Worm (Caenorhabditis elegans) whole organism, early embryonic: ENCODE results near the gene C25H3.7.
A peak's percentile ranks its signal among the peaks of the same experiment; 100 is the strongest.

Experiments used
- B0310.2 ChIP-seq: sonication (generic microtip); optimal IDR thresholded peaks from 2 replicates; lab custom pipeline; 2016; ENCODE audit warnings: mild to moderate bottlenecking, missing genetic modification characterization, missing compliant biosample characterization
- F13C5.2 ChIP-seq: sonication (generic microtip); optimal IDR thresholded peaks from 2 replicates; lab custom pipeline; 2017; ENCODE audit warnings: mild to moderate bottlenecking, missing genetic modification characterization, inconsistent platforms, missing compliant biosample characterization
- aly-1 ChIP-seq: sonication (generic microtip); optimal IDR thresholded peaks from 2 replicates; lab custom pipeline; 2016; ENCODE audit warnings: missing genetic modification characterization, missing compliant biosample characterization
- ama-1 ChIP-seq: fragments of 150-350 bp; optimal IDR thresholded peaks from 2 replicates; lab custom pipeline; 2014
- ceh-13 ChIP-seq: fragments of 200-800 bp; sonication (Bioruptor generic); optimal IDR thresholded peaks from 2 replicates; lab custom pipeline; 2018; ENCODE audit warnings: mild to moderate bottlenecking, missing genetic modification characterization, missing compliant biosample characterization
- ceh-36 ChIP-seq: sonication (generic microtip); optimal IDR thresholded peaks from 2 replicates; lab custom pipeline; 2016; ENCODE audit warnings: missing genetic modification characterization, inconsistent platforms, missing compliant biosample characterization
- ets-7 ChIP-seq: sonication (generic microtip); optimal IDR thresholded peaks from 2 replicates; lab custom pipeline; 2016; ENCODE audit warnings: missing genotype, missing genetic modification characterization, missing compliant biosample characterization
- flt-1 ChIP-seq: fragments of 200-800 bp; sonication (Bioruptor generic); IDR thresholded peaks from 2 replicates; pipeline ENCODE4 v1.3.6; 2022; ENCODE audit warnings: missing genetic modification characterization, missing compliant biosample characterization
- hmbx-1 ChIP-seq: sonication (generic microtip); optimal IDR thresholded peaks from 2 replicates; lab custom pipeline; 2016; ENCODE audit warnings: mild to moderate bottlenecking, missing genetic modification characterization, missing compliant biosample characterization
- hmg-4 ChIP-seq: fragments of 200-800 bp; sonication (Bioruptor generic); optimal IDR thresholded peaks from 2 replicates; lab custom pipeline; 2018; ENCODE audit warnings: mild to moderate bottlenecking, missing genetic modification characterization, missing compliant biosample characterization
- hnd-1 ChIP-seq: sonication (generic microtip); optimal IDR thresholded peaks from 2 replicates; lab custom pipeline; 2016; ENCODE audit warnings: missing genetic modification characterization, missing compliant biosample characterization
- pes-1 ChIP-seq: fragments of 200-800 bp; sonication (Bioruptor generic); IDR thresholded peaks from 2 replicates; pipeline ENCODE4 v1.3.6; 2022; ENCODE audit warnings: missing genetic modification reagents, missing genetic modification characterization, missing compliant biosample characterization
- scrt-1 ChIP-seq: fragments of 200-800 bp; sonication (Bioruptor generic); IDR thresholded peaks from 2 replicates; pipeline ENCODE4 v1.3.6; 2022; ENCODE audit warnings: missing genetic modification characterization, missing compliant biosample characterization
- sea-1 ChIP-seq: fragments of 200-800 bp; sonication (Bioruptor generic); conservative IDR thresholded peaks from 2 replicates; pipeline ENCODE4 v1.3.6; 2022; ENCODE audit warnings: missing genetic modification characterization, missing compliant biosample characterization
- tbx-11 ChIP-seq: fragments of 200-800 bp; sonication (Bioruptor generic); IDR thresholded peaks from 2 replicates; pipeline ENCODE4 v1.3.6; 2022; ENCODE audit warnings: missing genetic modification characterization, missing compliant biosample characterization
- tbx-37 ChIP-seq: fragments of 200-800 bp; sonication (Bioruptor generic); conservative IDR thresholded peaks from 2 replicates; pipeline ENCODE4 v1.3.6; 2022; ENCODE audit warnings: missing genetic modification reagents, missing genetic modification characterization, missing compliant biosample characterization
- tra-4 ChIP-seq: sonication (generic microtip); optimal IDR thresholded peaks from 2 replicates; lab custom pipeline; 2017; ENCODE audit warnings: missing genetic modification characterization, missing compliant biosample characterization

The C25H3.7 gene

ce11 chrII:5665029-5665428 is 3.7 kb downstream of the C25H3.7 start, which contains the start of gene C25H3.15:
TSS of gene C25H3.15 (plus strand) at chrII:5665329.
- TF ChIP-seq sea-1 (no peak), tra-4 (tag; lab: Kevin White, UChicago) (no peak), hnd-1 (no peak), tbx-11 (GFP tag; lab: Robert Waterston, UW) (no peak), ceh-36 (tag; lab: Kevin White, UChicago) (no peak), hmbx-1 (tag; lab: Kevin White, UChicago) (no peak), F13C5.2 (tag; lab: Kevin White, UChicago) (no peak)

ce11 chrII:5663180-5663791 is 5.4 kb downstream of the C25H3.7 start:
- TF ChIP-seq sea-1 (no peak), tbx-37 (GFP tag; lab: Robert Waterston, UW) (no peak), aly-1 (tag; lab: Kevin White, UChicago) (no peak), hnd-1 (no peak), ceh-13 (no peak), ama-1 (lab: Kevin White, UChicago) (no peak), hmbx-1 (tag; lab: Kevin White, UChicago) (no peak), hmg-4 (GFP tag; lab: Kevin White, UChicago) (no peak), B0310.2 (tag; lab: Kevin White, UChicago) (no peak), pes-1 (GFP tag; lab: Robert Waterston, UW) (no peak), scrt-1 (no peak), F13C5.2 (tag; lab: Kevin White, UChicago) (no peak), ceh-36 (tag; lab: Kevin White, UChicago) (no peak), flt-1 (GFP tag; lab: Robert Waterston, UW) (no peak)

ce11 chrII:5661735-5662177 is 7.0 kb downstream of the C25H3.7 start:
- TF ChIP-seq ets-7 (tag; lab: Kevin White, UChicago) (peak; percentile 40), hmg-4 (GFP tag; lab: Kevin White, UChicago) (peak; percentile 92), flt-1 (GFP tag; lab: Robert Waterston, UW) (peak; percentile 73), sea-1 (peak; percentile 93), hmbx-1 (tag; lab: Kevin White, UChicago) (peak; percentile 78), scrt-1 (peak; percentile 90), B0310.2 (tag; lab: Kevin White, UChicago) (peak; percentile 82), pes-1 (GFP tag; lab: Robert Waterston, UW) (peak; percentile 83), tra-4 (tag; lab: Kevin White, UChicago) (peak; percentile 72), ceh-13 (peak; percentile 19), F13C5.2 (tag; lab: Kevin White, UChicago) (peak; percentile 73), ama-1 (lab: Kevin White, UChicago) (peak; percentile 96), hnd-1 (peak; percentile 64), tbx-37 (GFP tag; lab: Robert Waterston, UW) (peak; percentile 72), ceh-36 (tag; lab: Kevin White, UChicago) (peak; percentile 66), aly-1 (tag; lab: Kevin White, UChicago) (peak; percentile 83), tbx-11 (GFP tag; lab: Robert Waterston, UW) (peak; percentile 80)

ce11 chrII:5660736-5661734 is 7.7 kb downstream of the C25H3.7 start, which contains the start of the genes ift-43 and mdt-26:
TSS of gene ift-43 (minus strand) at chrII:5660786.
TSS of gene mdt-26 (plus strand) at chrII:5661181.
- TF ChIP-seq scrt-1 = peak; percentile 76
- no peak for TF ChIP-seq aly-1 (tag; lab: Kevin White, UChicago)
- no peak for TF ChIP-seq tra-4 (tag; lab: Kevin White, UChicago)
- peak; percentile 98 for TF ChIP-seq ama-1 (lab: Kevin White, UChicago)
- peak; percentile 27 for TF ChIP-seq ceh-36 (tag; lab: Kevin White, UChicago)
- TF ChIP-seq flt-1 (GFP tag; lab: Robert Waterston, UW) = peak; percentile 54; the same call in 1 of the 2 replicates
- TF ChIP-seq sea-1 = peak; percentile 82
- TF ChIP-seq F13C5.2 (tag; lab: Kevin White, UChicago) = peak; percentile 46
- TF ChIP-seq hnd-1 = no peak
- TF ChIP-seq pes-1 (GFP tag; lab: Robert Waterston, UW) = peak; percentile 67
- peak; percentile 67 for TF ChIP-seq tbx-11 (GFP tag; lab: Robert Waterston, UW)
- peak; percentile 5; the same call in 1 of the 2 replicates for TF ChIP-seq tbx-37 (GFP tag; lab: Robert Waterston, UW)
- TF ChIP-seq B0310.2 (tag; lab: Kevin White, UChicago) = peak; percentile 24
- TF ChIP-seq hmg-4 (GFP tag; lab: Kevin White, UChicago) = peak; percentile 82
- no peak for TF ChIP-seq ets-7 (tag; lab: Kevin White, UChicago)

ce11 chrII:5660155-5660554 is 8.6 kb downstream of the C25H3.7 start:
- TF ChIP-seq hnd-1 (no peak), pes-1 (GFP tag; lab: Robert Waterston, UW) (no peak), hmg-4 (GFP tag; lab: Kevin White, UChicago) (no peak), ets-7 (tag; lab: Kevin White, UChicago) (no peak), tbx-37 (GFP tag; lab: Robert Waterston, UW) (no peak), ceh-13 (no peak), scrt-1 (no peak), tbx-11 (GFP tag; lab: Robert Waterston, UW) (no peak), tra-4 (tag; lab: Kevin White, UChicago) (no peak), F13C5.2 (tag; lab: Kevin White, UChicago) (no peak), sea-1 (no peak), hmbx-1 (tag; lab: Kevin White, UChicago) (no peak)

- TF ChIP-seq tbx-37 (GFP tag; lab: Robert Waterston, UW) (no peak), F13C5.2 (tag; lab: Kevin White, UChicago) (no peak), tra-4 (tag; lab: Kevin White, UChicago) (no peak), sea-1 (no peak), ama-1 (lab: Kevin White, UChicago) (no peak), aly-1 (tag; lab: Kevin White, UChicago) (no peak), hmbx-1 (tag; lab: Kevin White, UChicago) (no peak), flt-1 (GFP tag; lab: Robert Waterston, UW) (no peak), hmg-4 (GFP tag; lab: Kevin White, UChicago) (no peak), pes-1 (GFP tag; lab: Robert Waterston, UW) (no peak), B0310.2 (tag; lab: Kevin White, UChicago) (no peak), scrt-1 (no peak), tbx-11 (GFP tag; lab: Robert Waterston, UW) (no peak), ceh-36 (tag; lab: Kevin White, UChicago) (no peak), ets-7 (tag; lab: Kevin White, UChicago) (no peak), ceh-13 (no peak), hnd-1 (no peak)
Measured at ce11 chrII:5659675-5660074, 9.1 kb downstream of the C25H3.7 start, which contains the start of gene fut-3. TSS of gene fut-3 (minus strand) at chrII:5659775.
